Fruit fly (Drosophila melanogaster): ENCODE results near the gene CG3632.
A peak's percentile ranks its signal among the peaks of the same experiment; 100 is the strongest.

The CG3632 gene

DNA sequence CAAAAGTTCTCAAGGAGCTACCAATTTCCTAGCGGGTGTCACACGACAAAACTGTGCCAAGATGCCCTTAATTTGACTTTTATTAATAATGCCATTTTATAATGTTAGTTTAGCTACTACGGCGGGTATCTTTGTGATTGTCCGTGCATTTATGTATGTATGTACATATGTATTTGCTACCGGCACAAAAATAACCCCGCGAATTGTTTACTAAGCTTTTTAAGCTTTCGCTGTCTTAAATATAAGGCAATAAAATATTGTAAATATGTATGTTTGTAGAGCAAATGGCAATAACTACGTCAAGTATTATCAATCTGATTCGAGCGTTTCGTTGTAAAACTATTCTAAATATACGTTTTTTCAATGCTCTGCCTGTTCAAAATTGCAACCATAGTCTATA, 12.5 kb downstream of the CG3632 start:
- no peak for TF ChIP-seq CG8119 (GFP tag; IDR thresholded peaks at IDR 0.05)
- no peak for TF ChIP-seq CG3032 (tag; optimal IDR thresholded peaks at IDR 0.05)
- TF ChIP-seq Eip78C (GFP tag): peak; percentile 36
- no peak for TF ChIP-seq topi (GFP tag; optimal IDR thresholded peaks at IDR 0.05)
- TF ChIP-seq CG7368 (GFP tag; optimal IDR thresholded peaks at IDR 0.05): no peak
- TF ChIP-seq fkh (GFP tag; optimal IDR thresholded peaks at IDR 0.05): peak; percentile 17
- TF ChIP-seq Hr4 (GFP tag; optimal IDR thresholded peaks at IDR 0.05): no peak
- TF ChIP-seq Ets21C (GFP tag; optimal IDR thresholded peaks at IDR 0.05): no peak
- no peak for TF ChIP-seq CG6792 (GFP tag; optimal IDR thresholded peaks at IDR 0.05)

- TF ChIP-seq CG15336 (GFP tag; IDR thresholded peaks at IDR 0.05) (no peak), Sox102F (GFP tag; optimal IDR thresholded peaks at IDR 0.05) (no peak), CG8632 (GFP tag; optimal IDR thresholded peaks at IDR 0.05) (no peak)
These were observed 13.3 kb downstream of the CG3632 start for dm6 chrX:16309764-16310163.

DNA sequence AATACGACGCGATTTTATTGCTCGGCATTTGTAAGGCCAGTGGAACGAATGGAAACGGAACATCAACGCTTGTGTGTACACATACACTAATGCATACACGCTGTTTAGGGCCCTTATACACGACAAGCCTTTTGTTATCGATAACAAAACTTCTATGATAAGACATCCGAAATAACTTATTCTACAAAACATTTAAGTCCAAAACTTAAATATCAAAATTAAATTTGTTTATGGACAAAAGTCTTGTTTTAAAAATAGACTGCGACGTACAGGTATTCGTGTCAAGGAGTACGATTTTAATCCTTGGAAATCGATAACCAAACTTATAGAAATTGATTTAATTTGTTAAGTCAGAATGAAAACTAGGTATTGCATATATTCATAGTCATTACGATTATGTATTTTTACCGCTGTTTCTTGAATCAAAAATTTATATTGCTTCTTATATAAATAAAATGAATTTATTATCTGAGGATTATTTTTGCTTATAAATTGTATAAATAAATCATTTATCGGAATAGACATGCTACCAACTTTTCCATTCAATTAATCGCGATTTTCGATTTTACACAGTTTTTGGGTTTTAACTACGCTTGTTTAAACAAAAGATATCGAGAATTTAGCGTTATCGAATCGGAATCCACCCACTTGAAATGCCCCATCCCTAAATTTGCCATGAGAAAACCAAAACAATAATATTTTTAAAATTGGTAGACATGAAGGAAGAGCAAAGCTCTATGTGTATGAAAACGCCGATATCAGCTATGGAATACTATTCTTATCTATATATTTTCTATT, 16.8 kb downstream of the CG3632 start, which contains the start of the genes CG9915 and SWIP:
TSS of gene CG9915 (minus strand) at position 61 of the 798 bp plus-strand sequence.
TSS of gene SWIP (plus strand) at position 632 of the 798 bp plus-strand sequence.
- peak; percentile 53 for TF ChIP-seq fkh (GFP tag; optimal IDR thresholded peaks at IDR 0.05)
- TF ChIP-seq Eip75B (GFP tag; optimal IDR thresholded peaks at IDR 0.05): no peak
- no peak for TF ChIP-seq acj6 (GFP tag; optimal IDR thresholded peaks at IDR 0.05)
- no peak for TF ChIP-seq CG6808 (GFP tag; optimal IDR thresholded peaks at IDR 0.05)
- no peak for TF ChIP-seq ss (GFP tag; optimal IDR thresholded peaks at IDR 0.05)
- no peak for TF ChIP-seq CG15336 (GFP tag; IDR thresholded peaks at IDR 0.05)
- no peak for TF ChIP-seq CG8319 (GFP tag; optimal IDR thresholded peaks at IDR 0.05)
- no peak for TF ChIP-seq spab (GFP tag; optimal IDR thresholded peaks at IDR 0.05)
- no peak for TF ChIP-seq CG4318 (GFP tag; optimal IDR thresholded peaks at IDR 0.05)
- TF ChIP-seq CG31627 (GFP tag; optimal IDR thresholded peaks at IDR 0.05): no peak
- TF ChIP-seq CG11762 (GFP tag; optimal IDR thresholded peaks at IDR 0.05; ENCODE audit: insufficient read depth): no peak
- TF ChIP-seq Eip78C (GFP tag): peak; percentile 74
- no peak for TF ChIP-seq CG3919 (GFP tag; optimal IDR thresholded peaks at IDR 0.05)
- TF ChIP-seq esn (GFP tag; optimal IDR thresholded peaks at IDR 0.05): peak; percentile 23
- TF ChIP-seq dsx (GFP tag; optimal IDR thresholded peaks at IDR 0.05; ENCODE audit: poor library complexity, severe bottlenecking): no peak
- TF ChIP-seq pdm3 (GFP tag; optimal IDR thresholded peaks at IDR 0.05): no peak
- peak; percentile 7 for TF ChIP-seq CG3032 (tag; optimal IDR thresholded peaks at IDR 0.05)
- TF ChIP-seq Ets21C (GFP tag; optimal IDR thresholded peaks at IDR 0.05): no peak
- no peak for TF ChIP-seq CG11294 (GFP tag; IDR thresholded peaks at IDR 0.05)

- TF ChIP-seq CG3032 (tag; optimal IDR thresholded peaks at IDR 0.05) (peak; percentile 76), lz (GFP tag; optimal IDR thresholded peaks at IDR 0.05) (peak; percentile 42), Sox15 (GFP tag; optimal IDR thresholded peaks at IDR 0.05) (peak; percentile 60), Smox (GFP tag; optimal IDR thresholded peaks at IDR 0.05) (no peak), CG6854 (GFP tag; optimal IDR thresholded peaks at IDR 0.05) (no peak), salr (GFP tag; optimal IDR thresholded peaks at IDR 0.05) (no peak), CG6808 (GFP tag; optimal IDR thresholded peaks at IDR 0.05) (peak; percentile 44), Hr39 (GFP tag; optimal IDR thresholded peaks at IDR 0.05) (peak; percentile 73), fd59A (GFP tag; optimal IDR thresholded peaks at IDR 0.05) (peak; percentile 57), Hr4 (GFP tag; optimal IDR thresholded peaks at IDR 0.05) (peak; percentile 79), CG8632 (GFP tag; optimal IDR thresholded peaks at IDR 0.05) (peak; percentile 67), OdsH (GFP tag; optimal IDR thresholded peaks at IDR 0.05) (peak; percentile 79), dsx (GFP tag; optimal IDR thresholded peaks at IDR 0.05; ENCODE audit: poor library complexity, severe bottlenecking) (peak; percentile 49), Sox102F (GFP tag; optimal IDR thresholded peaks at IDR 0.05) (no peak), CG11762 (GFP tag; optimal IDR thresholded peaks at IDR 0.05; ENCODE audit: insufficient read depth) (peak; percentile 69), acj6 (GFP tag; optimal IDR thresholded peaks at IDR 0.05) (peak; percentile 82), vri (GFP tag; optimal IDR thresholded peaks at IDR 0.05) (peak; percentile 87), Met (GFP tag; optimal IDR thresholded peaks at IDR 0.05) (no peak), CG8119 (GFP tag; IDR thresholded peaks at IDR 0.05) (peak; percentile 78), CG6163 (GFP tag; IDR thresholded peaks at IDR 0.05) (peak; percentile 82), Blimp-1 (GFP tag; optimal IDR thresholded peaks at IDR 0.05) (no peak), achi (GFP tag; optimal IDR thresholded peaks at IDR 0.05) (no peak), Ets21C (GFP tag; optimal IDR thresholded peaks at IDR 0.05) (peak; percentile 50), CG15336 (GFP tag; IDR thresholded peaks at IDR 0.05) (peak; percentile 75), esn (GFP tag; optimal IDR thresholded peaks at IDR 0.05) (peak; percentile 70), pdm3 (GFP tag; optimal IDR thresholded peaks at IDR 0.05) (peak; percentile 85), eg (GFP tag; IDR thresholded peaks at IDR 0.05) (peak; percentile 78; the same call in 2 of the 3 replicates), fkh (GFP tag; optimal IDR thresholded peaks at IDR 0.05) (peak; percentile 83)
These were observed 22.5 kb downstream of the CG3632 start for dm6 chrX:16318858-16319557.

Data from whole organism, prepupa.